Fruit fly (Drosophila melanogaster) whole organism: ENCODE data around the gene Ctr9.

ENCODE experiments used
- EcR ChIP-seq, 2 experiments: fragments of >200 bp; optimal IDR thresholded peaks; 2 replicates each; lab custom pipeline; 2017; ENCODE audit warnings: missing biosample characterization in 2 of 2, missing genetic modification characterization in 2 of 2, missing genetic modification reagents in 2 of 2
- psq ChIP-seq: fragments of >200 bp; optimal IDR thresholded peaks from 2 replicates; lab custom pipeline; 2017

DNA sequence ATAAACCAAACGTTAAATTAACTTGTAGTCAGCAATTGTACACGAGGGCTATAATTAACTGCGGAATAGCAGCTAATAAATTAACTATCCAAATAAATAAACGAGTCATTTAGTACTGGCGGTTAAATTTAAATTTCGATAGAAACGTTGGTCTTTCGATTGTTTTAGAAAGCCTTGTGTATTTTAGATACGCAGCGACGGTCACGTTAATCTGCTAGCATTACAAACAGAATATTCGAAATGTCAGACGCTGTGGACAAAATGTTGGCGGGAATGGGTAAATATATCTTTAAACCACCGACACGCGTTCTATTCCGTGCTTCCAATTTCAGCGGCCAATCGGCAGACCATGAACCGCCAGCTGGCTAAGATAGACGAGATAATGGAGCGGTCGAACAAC lies 24.5 kb downstream of the Ctr9 start, which contains the start of gene msd1:
- TF ChIP-seq psq (lab: Kevin White, UChicago) (no peak), EcR (GFP tag; optimal IDR thresholded peaks at IDR 0.05; lab: Kevin White, UChicago) (no peak)
